ENCODE assay signal across 1 fruit fly cellular context in the genomic region with DNA sequence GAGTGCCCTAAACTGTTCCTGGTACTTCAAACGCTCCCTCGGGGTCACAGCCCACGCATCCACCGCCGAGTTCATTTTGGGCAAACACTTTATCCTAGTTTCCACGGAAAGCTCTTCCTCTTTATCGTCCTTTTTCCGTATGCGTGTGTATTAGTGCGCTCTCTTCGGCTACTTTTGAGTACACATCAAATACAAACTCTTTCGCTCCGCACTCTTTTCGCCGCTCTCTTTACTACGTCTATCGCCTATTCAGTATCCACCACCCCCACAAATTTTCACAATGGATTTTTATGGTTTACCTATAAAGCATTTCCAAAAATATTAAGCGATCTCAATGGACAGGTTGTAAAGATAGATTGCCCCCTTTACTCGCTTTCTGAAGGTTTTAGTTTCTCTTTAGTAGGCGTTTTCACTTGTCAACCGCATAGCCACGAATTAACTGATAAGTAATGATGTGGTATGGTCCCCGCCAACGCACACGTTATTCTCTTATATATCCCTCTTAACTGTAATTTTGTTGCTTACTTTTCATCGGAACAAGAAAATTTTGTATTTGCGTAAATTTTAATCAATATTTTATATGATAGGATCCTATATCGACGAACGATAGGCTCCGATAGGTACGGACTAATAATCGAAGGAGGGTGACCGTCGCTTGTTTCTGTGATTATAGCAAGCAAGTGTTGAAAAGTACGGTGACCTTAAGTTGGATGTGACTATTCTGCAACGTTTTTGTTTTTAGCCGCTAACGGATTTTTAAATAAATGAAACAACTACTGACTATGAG.
A peak's percentile ranks its signal among the peaks of the same experiment; 100 is the strongest.
TF ChIP-seq lines count a peak whose summit lies in the region.

Dap160 (minus strand) TSS at position 634 of the 787 bp plus-strand sequence.

TF ChIP-seq in whole organism, embryonic, 481 proteins besides CTCF, POLR2A, EP300 and RAD21 (continued from another document and continues in another):
- TF ChIP-seq Myb (GFP tag; optimal IDR thresholded peaks at IDR 0.05; lab: Kevin White, UChicago): peak; percentile 92
- TF ChIP-seq CG5180 (GFP tag; optimal IDR thresholded peaks at IDR 0.05; lab: Kevin White, UChicago): no peak
- TF ChIP-seq CG8944 (GFP tag; optimal IDR thresholded peaks at IDR 0.05; lab: Kevin White, UChicago): no peak
- TF ChIP-seq kah (GFP tag; optimal IDR thresholded peaks at IDR 0.05; lab: Kevin White, UChicago): no peak
- TF ChIP-seq CG4854 (GFP tag; optimal IDR thresholded peaks at IDR 0.05; lab: Kevin White, UChicago): no peak
- peak; percentile 17 for TF ChIP-seq Xbp1 (GFP tag; optimal IDR thresholded peaks at IDR 0.05; lab: Kevin White, UChicago)
- no peak for TF ChIP-seq Lpt (GFP tag; optimal IDR thresholded peaks at IDR 0.05; lab: Kevin White, UChicago)
- TF ChIP-seq mld (GFP tag; IDR thresholded peaks at IDR 0.05; lab: Robert Waterston, UW; ENCODE audit: partially characterized antibody): no peak
- TF ChIP-seq CG17186 (GFP tag; optimal IDR thresholded peaks at IDR 0.05; lab: Kevin White, UChicago): no peak
- no peak for TF ChIP-seq Hr78 (GFP tag; optimal IDR thresholded peaks at IDR 0.05; lab: Kevin White, UChicago)
- no peak for TF ChIP-seq gcm (GFP tag; optimal IDR thresholded peaks at IDR 0.05; lab: Kevin White, UChicago)
- no peak for TF ChIP-seq pnt (GFP tag; optimal IDR thresholded peaks at IDR 0.05; lab: Kevin White, UChicago)
- TF ChIP-seq toy (GFP tag; IDR thresholded peaks at IDR 0.05; lab: Robert Waterston, UW): no peak
- TF ChIP-seq Dip2 (GFP tag; IDR thresholded peaks at IDR 0.05; lab: Robert Waterston, UW): no peak
- peak; percentile 21 for TF ChIP-seq CG3281 (GFP tag; optimal IDR thresholded peaks at IDR 0.05; lab: Kevin White, UChicago)
- TF ChIP-seq nmo (GFP tag; optimal IDR thresholded peaks at IDR 0.05; lab: Kevin White, UChicago): no peak
- no peak for TF ChIP-seq sim (GFP tag; IDR thresholded peaks at IDR 0.05; lab: Robert Waterston, UW)
- TF ChIP-seq Kr (GFP tag; optimal IDR thresholded peaks at IDR 0.05; lab: Kevin White, UChicago): no peak
- TF ChIP-seq corto (GFP tag; optimal IDR thresholded peaks at IDR 0.05; lab: Kevin White, UChicago): no peak
- TF ChIP-seq CG18619 (GFP tag; optimal IDR thresholded peaks at IDR 0.05; lab: Kevin White, UChicago): no peak
- no peak for TF ChIP-seq zen (tag; optimal IDR thresholded peaks at IDR 0.05; lab: Kevin White, UChicago)
- TF ChIP-seq tio (GFP tag; optimal IDR thresholded peaks at IDR 0.05; lab: Kevin White, UChicago): no peak
- peak; percentile 96 for TF ChIP-seq CG3163 (GFP tag; optimal IDR thresholded peaks at IDR 0.05; lab: Kevin White, UChicago)
- TF ChIP-seq CG8765 (GFP tag; IDR thresholded peaks at IDR 0.05; lab: Robert Waterston, UW): no peak
- no peak for TF ChIP-seq gsb-n (tag; optimal IDR thresholded peaks at IDR 0.05; lab: Kevin White, UChicago)
- TF ChIP-seq grn (GFP tag; optimal IDR thresholded peaks at IDR 0.05; lab: Kevin White, UChicago): peak; percentile 36
- no peak for TF ChIP-seq CG4707 (GFP tag; optimal IDR thresholded peaks at IDR 0.05; lab: Kevin White, UChicago)
- TF ChIP-seq CG32532 (GFP tag; IDR thresholded peaks at IDR 0.05; lab: Robert Waterston, UW): peak; percentile 49; the same call in 1 of the 2 replicates
- no peak for TF ChIP-seq Ptx1 (GFP tag; IDR thresholded peaks at IDR 0.05; lab: Robert Waterston, UW)
- no peak for TF ChIP-seq bigmax (GFP tag; optimal IDR thresholded peaks at IDR 0.05; lab: Kevin White, UChicago)
- TF ChIP-seq Max (GFP tag; optimal IDR thresholded peaks at IDR 0.05; lab: Kevin White, UChicago): peak; percentile 3
- TF ChIP-seq Oli (tag; optimal IDR thresholded peaks at IDR 0.05; lab: Kevin White, UChicago): no peak
- TF ChIP-seq Asciz (GFP tag; optimal IDR thresholded peaks at IDR 0.05; lab: Kevin White, UChicago): no peak
- TF ChIP-seq cwo (GFP tag; optimal IDR thresholded peaks at IDR 0.05; lab: Kevin White, UChicago): no peak
- no peak for TF ChIP-seq Ravus (GFP tag; IDR thresholded peaks at IDR 0.05; lab: Robert Waterston, UW)
- TF ChIP-seq CG30431 (GFP tag; optimal IDR thresholded peaks at IDR 0.05; lab: Kevin White, UChicago): no peak
- TF ChIP-seq prd (optimal IDR thresholded peaks at IDR 0.05; lab: Kevin White, UChicago): no peak
- no peak for TF ChIP-seq prd (GFP tag; IDR thresholded peaks at IDR 0.05; lab: Robert Waterston, UW)
- TF ChIP-seq GATAe (GFP tag; conservative IDR thresholded peaks at IDR 0.05; lab: Robert Waterston, UW): no peak
- no peak for TF ChIP-seq CG2712 (tag; optimal IDR thresholded peaks at IDR 0.05; lab: Kevin White, UChicago)
- no peak for TF ChIP-seq Aef1 (GFP tag; IDR thresholded peaks at IDR 0.05; lab: Robert Waterston, UW)
- TF ChIP-seq CG12155 (GFP tag; optimal IDR thresholded peaks at IDR 0.05; lab: Kevin White, UChicago): no peak
- TF ChIP-seq ab (GFP tag; optimal IDR thresholded peaks at IDR 0.05; lab: Kevin White, UChicago): no peak
- TF ChIP-seq grau (tag; optimal IDR thresholded peaks at IDR 0.05; lab: Kevin White, UChicago): no peak
- TF ChIP-seq CG17568 (GFP tag; optimal IDR thresholded peaks at IDR 0.05; lab: Kevin White, UChicago): no peak
- TF ChIP-seq usp (GFP tag; optimal IDR thresholded peaks at IDR 0.05; lab: Kevin White, UChicago): no peak
- TF ChIP-seq CG13775 (GFP tag; optimal IDR thresholded peaks at IDR 0.05; lab: Kevin White, UChicago): no peak
- TF ChIP-seq CG18262 (tag; optimal IDR thresholded peaks at IDR 0.05; lab: Kevin White, UChicago): no peak
- TF ChIP-seq slp2 (GFP tag; optimal IDR thresholded peaks at IDR 0.05; lab: Kevin White, UChicago): no peak
- no peak for TF ChIP-seq chinmo (GFP tag; IDR thresholded peaks at IDR 0.05; lab: Robert Waterston, UW; ENCODE audit: partially characterized antibody)
- TF ChIP-seq CG7271 (tag; optimal IDR thresholded peaks at IDR 0.05; lab: Kevin White, UChicago): no peak
- TF ChIP-seq ranshi (GFP tag; IDR thresholded peaks at IDR 0.05; lab: Robert Waterston, UW): no peak
- peak; percentile 82 for TF ChIP-seq CG15514 (GFP tag; optimal IDR thresholded peaks at IDR 0.05; lab: Kevin White, UChicago)
- peak; percentile 62 for TF ChIP-seq CG7357 (GFP tag; IDR thresholded peaks at IDR 0.05; lab: Robert Waterston, UW)
- TF ChIP-seq CG9876 (GFP tag; optimal IDR thresholded peaks at IDR 0.05; lab: Kevin White, UChicago): no peak
- no peak for TF ChIP-seq abd-A (tag; optimal IDR thresholded peaks at IDR 0.05; lab: Kevin White, UChicago)
- peak; percentile 67 for TF ChIP-seq pzg (GFP tag; optimal IDR thresholded peaks at IDR 0.05; lab: Kevin White, UChicago)
- no peak for TF ChIP-seq CG11093 (GFP tag; IDR thresholded peaks at IDR 0.05; lab: Robert Waterston, UW)
- no peak for TF ChIP-seq Mes4 (GFP tag; optimal IDR thresholded peaks at IDR 0.05; lab: Kevin White, UChicago)
- TF ChIP-seq Dll (GFP tag; IDR thresholded peaks at IDR 0.05; lab: Robert Waterston, UW; ENCODE audit: partially characterized antibody): peak; percentile 72
- no peak for TF ChIP-seq dmrt11E (tag; optimal IDR thresholded peaks at IDR 0.05; lab: Kevin White, UChicago)
- no peak for TF ChIP-seq en (GFP tag; optimal IDR thresholded peaks at IDR 0.05; lab: Kevin White, UChicago)
- TF ChIP-seq aop (GFP tag; IDR thresholded peaks at IDR 0.05; lab: Robert Waterston, UW): no peak
- no peak for TF ChIP-seq croc (GFP tag; conservative IDR thresholded peaks at IDR 0.05; lab: Robert Waterston, UW)
- peak; percentile 84 for TF ChIP-seq CG42726 (GFP tag; IDR thresholded peaks at IDR 0.05; lab: Robert Waterston, UW; ENCODE audit: partially characterized antibody)
- TF ChIP-seq Gug (GFP tag; IDR thresholded peaks at IDR 0.05; lab: Robert Waterston, UW): no peak
- TF ChIP-seq CG10543 (GFP tag; optimal IDR thresholded peaks at IDR 0.05; lab: Kevin White, UChicago): no peak
- TF ChIP-seq CG9215 (GFP tag; IDR thresholded peaks at IDR 0.05; lab: Robert Waterston, UW): no peak
- no peak for TF ChIP-seq ATbp (GFP tag; optimal IDR thresholded peaks at IDR 0.05; lab: Kevin White, UChicago)
- TF ChIP-seq Opbp (GFP tag; IDR thresholded peaks at IDR 0.05; lab: Robert Waterston, UW; ENCODE audit: partially characterized antibody): peak; percentile 82; the same call in 2 of the 3 replicates
- no peak for TF ChIP-seq insv (GFP tag; optimal IDR thresholded peaks at IDR 0.05; lab: Kevin White, UChicago)
- peak; percentile 85 for TF ChIP-seq amos (GFP tag; IDR thresholded peaks at IDR 0.05; lab: Robert Waterston, UW; ENCODE audit: partially characterized antibody)
- TF ChIP-seq bowl (GFP tag; IDR thresholded peaks at IDR 0.05; lab: Robert Waterston, UW): no peak
- TF ChIP-seq CG12942 (GFP tag; optimal IDR thresholded peaks at IDR 0.05; lab: Kevin White, UChicago): no peak
- TF ChIP-seq az2 (GFP tag; optimal IDR thresholded peaks at IDR 0.05; lab: Kevin White, UChicago): no peak
- TF ChIP-seq CG6813 (GFP tag; optimal IDR thresholded peaks at IDR 0.05; lab: Kevin White, UChicago): no peak
- no peak for TF ChIP-seq disco-r (GFP tag; optimal IDR thresholded peaks at IDR 0.05; lab: Kevin White, UChicago)
- no peak for TF ChIP-seq CG18599 (GFP tag; optimal IDR thresholded peaks at IDR 0.05; lab: Kevin White, UChicago)
- no peak for TF ChIP-seq bcd (GFP tag; optimal IDR thresholded peaks at IDR 0.05; lab: Kevin White, UChicago)
- TF ChIP-seq CG1792 (GFP tag; optimal IDR thresholded peaks at IDR 0.05; lab: Kevin White, UChicago): no peak
- TF ChIP-seq HmgD (GFP tag; optimal IDR thresholded peaks at IDR 0.05; lab: Kevin White, UChicago): no peak
- no peak for TF ChIP-seq D19B (GFP tag; optimal IDR thresholded peaks at IDR 0.05; lab: Kevin White, UChicago)
- TF ChIP-seq bsh (GFP tag; optimal IDR thresholded peaks at IDR 0.05; lab: Kevin White, UChicago): no peak
- TF ChIP-seq caup (GFP tag; optimal IDR thresholded peaks at IDR 0.05; lab: Kevin White, UChicago; ENCODE audit: severe bottlenecking): no peak
- no peak for TF ChIP-seq CG17359 (tag; optimal IDR thresholded peaks at IDR 0.05; lab: Kevin White, UChicago)
- peak; percentile 75 for TF ChIP-seq Scr (GFP tag; IDR thresholded peaks at IDR 0.05; lab: Robert Waterston, UW; ENCODE audit: partially characterized antibody)
- TF ChIP-seq sens-2 (GFP tag; IDR thresholded peaks at IDR 0.05; lab: Robert Waterston, UW): no peak
- TF ChIP-seq CG3995 (GFP tag; optimal IDR thresholded peaks at IDR 0.05; lab: Kevin White, UChicago): peak; percentile 93
- TF ChIP-seq Sox102F (GFP tag; optimal IDR thresholded peaks at IDR 0.05; lab: Kevin White, UChicago): no peak
- no peak for TF ChIP-seq Dip3 (GFP tag; optimal IDR thresholded peaks at IDR 0.05; lab: Kevin White, UChicago)
- no peak for TF ChIP-seq lilli (GFP tag; optimal IDR thresholded peaks at IDR 0.05; lab: Kevin White, UChicago)
- no peak for TF ChIP-seq Stat92E (GFP tag; optimal IDR thresholded peaks at IDR 0.05; lab: Kevin White, UChicago)
- no peak for TF ChIP-seq Ets65A (GFP tag; lab: Kevin White, UChicago)
- no peak for TF ChIP-seq Blimp-1 (GFP tag; optimal IDR thresholded peaks at IDR 0.05; lab: Kevin White, UChicago)
- TF ChIP-seq CG1233 (GFP tag; optimal IDR thresholded peaks at IDR 0.05; lab: Kevin White, UChicago): no peak
- no peak for TF ChIP-seq fd102C (GFP tag; optimal IDR thresholded peaks at IDR 0.05; lab: Kevin White, UChicago)
- peak; percentile 41 for TF ChIP-seq Fer1 (GFP tag; optimal IDR thresholded peaks at IDR 0.05; lab: Kevin White, UChicago)
- peak; percentile 7 for TF ChIP-seq zfh2 (GFP tag; optimal IDR thresholded peaks at IDR 0.05; lab: Kevin White, UChicago)
- TF ChIP-seq danr (GFP tag; IDR thresholded peaks at IDR 0.05; lab: Robert Waterston, UW): no peak
- TF ChIP-seq Doc2 (GFP tag; IDR thresholded peaks at IDR 0.05; lab: Robert Waterston, UW): no peak
- TF ChIP-seq Side (GFP tag; optimal IDR thresholded peaks at IDR 0.05; lab: Kevin White, UChicago): no peak
- no peak for TF ChIP-seq trh (GFP tag; optimal IDR thresholded peaks at IDR 0.05; lab: Kevin White, UChicago)
- TF ChIP-seq CG17612 (GFP tag; IDR thresholded peaks at IDR 0.05; lab: Robert Waterston, UW): no peak
- no peak for TF ChIP-seq Usf (GFP tag; optimal IDR thresholded peaks at IDR 0.05; lab: Kevin White, UChicago)
- TF ChIP-seq Sry-δ (GFP tag; optimal IDR thresholded peaks at IDR 0.05; lab: Kevin White, UChicago): peak; percentile 50
- TF ChIP-seq sr (GFP tag; IDR thresholded peaks at IDR 0.05; lab: Robert Waterston, UW): no peak
- peak; percentile 29; the same call in 1 of the 2 replicates for TF ChIP-seq MBD-R2 (GFP tag; IDR thresholded peaks at IDR 0.05; lab: Robert Waterston, UW)
- no peak for TF ChIP-seq Jarid2 (GFP tag; optimal IDR thresholded peaks at IDR 0.05; lab: Kevin White, UChicago)
- TF ChIP-seq CG3847 (GFP tag; IDR thresholded peaks at IDR 0.05; lab: Robert Waterston, UW): peak; percentile 36
- peak; percentile 64 for TF ChIP-seq vnd (GFP tag; IDR thresholded peaks at IDR 0.05; lab: Robert Waterston, UW; ENCODE audit: partially characterized antibody)
- no peak for TF ChIP-seq ewg (GFP tag; optimal IDR thresholded peaks at IDR 0.05; lab: Kevin White, UChicago)
- no peak for TF ChIP-seq CG2875 (GFP tag; optimal IDR thresholded peaks at IDR 0.05; lab: Kevin White, UChicago)
- no peak for TF ChIP-seq CG14667 (GFP tag; IDR thresholded peaks at IDR 0.05; lab: Robert Waterston, UW)
- TF ChIP-seq zfh1 (GFP tag; IDR thresholded peaks at IDR 0.05; lab: Robert Waterston, UW): no peak
- TF ChIP-seq odd (GFP tag; optimal IDR thresholded peaks at IDR 0.05; lab: Kevin White, UChicago): no peak
- no peak for TF ChIP-seq gsb (GFP tag; IDR thresholded peaks at IDR 0.05; lab: Robert Waterston, UW)
- no peak for TF ChIP-seq kni (GFP tag; optimal IDR thresholded peaks at IDR 0.05; lab: Kevin White, UChicago)
- TF ChIP-seq Sin3A (optimal IDR thresholded peaks at IDR 0.05; lab: Kevin White, UChicago): no peak
- TF ChIP-seq NC2β (GFP tag; optimal IDR thresholded peaks at IDR 0.05; lab: Kevin White, UChicago): no peak
- no peak for TF ChIP-seq CG12769 (tag; optimal IDR thresholded peaks at IDR 0.05; lab: Kevin White, UChicago)
- no peak for TF ChIP-seq eve (GFP tag; optimal IDR thresholded peaks at IDR 0.05; lab: Kevin White, UChicago)
- no peak for TF ChIP-seq Mad (GFP tag; optimal IDR thresholded peaks at IDR 0.05; lab: Kevin White, UChicago)
- TF ChIP-seq tna (GFP tag; IDR thresholded peaks at IDR 0.05; lab: Robert Waterston, UW; ENCODE audit: partially characterized antibody): peak; percentile 59; the same call in 1 of the 2 replicates
- no peak for TF ChIP-seq ash1 (GFP tag; optimal IDR thresholded peaks at IDR 0.05; lab: Kevin White, UChicago)
- TF ChIP-seq CG6854 (GFP tag; optimal IDR thresholded peaks at IDR 0.05; lab: Kevin White, UChicago): no peak
- peak; percentile 10 for TF ChIP-seq CG30020 (tag; optimal IDR thresholded peaks at IDR 0.05; lab: Kevin White, UChicago)
- TF ChIP-seq CG15601 (tag; optimal IDR thresholded peaks at IDR 0.05; lab: Kevin White, UChicago): no peak
- TF ChIP-seq CG16815 (GFP tag; optimal IDR thresholded peaks at IDR 0.05; lab: Kevin White, UChicago): no peak
